Worm (Caenorhabditis elegans) whole organism, L2 larva: ENCODE results near the gene T04F8.8.

Experiments
- egl-27 ChIP-seq: sonication (generic microtip); optimal IDR thresholded peaks from 3 replicates; lab custom pipeline; 2017; ENCODE audit warnings: missing biosample characterization, missing genetic modification reagents, missing genetic modification characterization
- sma-3 ChIP-seq: sonication (generic microtip); optimal IDR thresholded peaks from 2 replicates; lab custom pipeline; 2016; ENCODE audit warnings: missing genetic modification reagents, missing genetic modification characterization, missing compliant biosample characterization

ce11 chrX:11645517-11645916 is 1.7 kb upstream of the T04F8.8 start:
- TF ChIP-seq egl-27 (tag; lab: Kevin White, UChicago) (no peak), sma-3 (peak; percentile 63)
